Fruit fly (Drosophila melanogaster): ENCODE measurements around the gene Kap-alpha1.

Kap-alpha1 gene

DNA sequence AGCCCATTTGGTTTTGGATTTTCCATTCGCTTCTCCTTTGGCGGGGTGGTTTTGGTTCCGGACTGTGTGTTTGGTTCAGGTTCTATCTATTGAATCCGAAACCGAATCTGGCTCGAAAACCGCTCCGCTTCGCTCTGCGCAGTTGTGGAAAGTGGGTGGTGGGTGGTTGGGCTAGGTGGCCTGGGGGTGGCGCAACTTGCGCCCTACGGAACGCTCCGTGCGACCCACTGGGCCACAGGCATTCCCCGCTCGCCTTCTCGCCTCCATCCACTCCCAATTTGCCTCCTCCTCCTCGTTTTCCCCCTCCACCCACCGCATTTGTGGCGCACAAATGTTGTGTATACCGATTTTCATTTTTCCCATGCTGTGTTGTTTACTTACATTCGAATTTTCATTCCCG, 11.7 kb downstream of the Kap-alpha1 start:
- TF ChIP-seq CG17806 (tag; optimal IDR thresholded peaks at IDR 0.05) (no peak), CG32121 (GFP tag; IDR thresholded peaks at IDR 0.05) (no peak), CG10348 (GFP tag; IDR thresholded peaks at IDR 0.05) (no peak), Pif1A (GFP tag; optimal IDR thresholded peaks at IDR 0.05) (no peak), CG4496 (GFP tag; IDR thresholded peaks at IDR 0.05) (no peak), D1 (tag; optimal IDR thresholded peaks at IDR 0.05) (no peak), gl (tag; optimal IDR thresholded peaks at IDR 0.05) (no peak), Pif1B (GFP tag; optimal IDR thresholded peaks at IDR 0.05) (no peak), fd96Ca (GFP tag; IDR thresholded peaks at IDR 0.05) (no peak), Snoo (tag; optimal IDR thresholded peaks at IDR 0.05) (no peak), CG8159 (tag; optimal IDR thresholded peaks at IDR 0.05) (no peak), CG14655 (GFP tag; optimal IDR thresholded peaks at IDR 0.05) (no peak), CG9948 (tag; optimal IDR thresholded peaks at IDR 0.05) (no peak)

DNA sequence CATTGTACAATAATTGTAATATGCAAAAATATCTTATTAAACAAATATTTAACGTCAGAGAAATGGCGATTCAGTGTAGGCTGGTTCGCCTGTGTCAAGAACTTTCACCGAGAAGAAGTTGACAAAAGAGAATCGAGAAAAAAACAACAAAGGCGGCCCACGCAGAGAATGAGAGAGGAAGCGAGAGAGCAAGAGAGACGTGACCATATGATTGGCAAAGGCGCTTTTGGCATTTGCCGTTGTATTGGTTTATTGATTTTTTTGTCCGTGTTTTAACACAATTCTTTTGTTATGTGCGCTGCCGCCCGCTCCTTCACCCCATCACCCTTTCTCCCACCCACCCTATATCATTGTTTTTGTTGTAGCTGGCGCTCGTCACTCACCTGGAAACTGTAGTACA, 26.2 kb downstream of the Kap-alpha1 start:
- TF ChIP-seq CG9948 (tag; optimal IDR thresholded peaks at IDR 0.05) (peak; percentile 0), CG12605 (GFP tag; IDR thresholded peaks at IDR 0.05) (no peak), CG8301 (tag; optimal IDR thresholded peaks at IDR 0.05) (no peak), CG17806 (tag; optimal IDR thresholded peaks at IDR 0.05) (no peak), CG32121 (GFP tag; IDR thresholded peaks at IDR 0.05) (no peak), EcR (GFP tag; optimal IDR thresholded peaks at IDR 0.05) (peak; percentile 52), gl (tag; optimal IDR thresholded peaks at IDR 0.05) (peak; percentile 73), CG4496 (GFP tag; IDR thresholded peaks at IDR 0.05) (0 out of 3 replicates have a peak, but pooled peaks have one; percentile 34), CG8159 (tag; optimal IDR thresholded peaks at IDR 0.05) (no peak), CG15710 (tag; optimal IDR thresholded peaks at IDR 0.05) (peak; percentile 19)

DNA sequence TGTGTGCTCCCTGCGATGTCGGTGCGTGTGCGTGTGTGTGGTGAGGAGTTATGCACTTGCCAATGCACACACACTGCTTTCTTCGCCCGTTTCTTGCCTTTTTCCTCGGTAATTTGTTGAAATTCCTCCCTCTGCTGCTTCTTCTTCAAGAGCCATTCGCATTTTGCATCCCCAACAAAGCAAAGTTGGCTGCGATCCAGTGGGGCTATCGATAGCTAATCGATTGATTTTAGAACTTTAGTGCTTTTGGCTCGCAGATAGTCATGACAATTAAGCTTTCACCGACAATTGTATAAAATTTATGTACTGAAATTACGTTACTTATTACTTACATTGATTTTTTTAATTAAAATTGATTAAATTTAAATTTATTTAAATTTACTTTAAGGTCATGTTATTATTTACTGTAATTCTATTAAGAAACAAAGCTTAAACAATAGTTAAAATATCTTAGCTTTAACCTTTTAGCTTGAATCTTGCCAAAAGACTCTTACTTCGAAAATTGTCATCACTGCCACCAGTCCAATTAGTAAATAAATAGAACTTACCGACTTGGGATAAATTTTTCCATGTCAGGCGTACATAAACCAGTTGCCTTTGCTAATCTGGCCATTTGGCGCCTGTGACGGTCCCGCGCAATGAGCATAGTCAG, 27.2 kb downstream of the Kap-alpha1 start, which contains the start of the genes trc and CG32221:
TSS of gene trc (minus strand) at position 162 of the 652 bp plus-strand sequence.
TSS of gene CG32221 (plus strand) at position 528 of the 652 bp plus-strand sequence.
- TF ChIP-seq Snoo (tag; optimal IDR thresholded peaks at IDR 0.05) (peak; percentile 58), EcR (GFP tag; optimal IDR thresholded peaks at IDR 0.05) (no peak), CG4496 (GFP tag; IDR thresholded peaks at IDR 0.05) (0 out of 3 replicates have a peak, but pooled peaks have one; percentile 41)

DNA sequence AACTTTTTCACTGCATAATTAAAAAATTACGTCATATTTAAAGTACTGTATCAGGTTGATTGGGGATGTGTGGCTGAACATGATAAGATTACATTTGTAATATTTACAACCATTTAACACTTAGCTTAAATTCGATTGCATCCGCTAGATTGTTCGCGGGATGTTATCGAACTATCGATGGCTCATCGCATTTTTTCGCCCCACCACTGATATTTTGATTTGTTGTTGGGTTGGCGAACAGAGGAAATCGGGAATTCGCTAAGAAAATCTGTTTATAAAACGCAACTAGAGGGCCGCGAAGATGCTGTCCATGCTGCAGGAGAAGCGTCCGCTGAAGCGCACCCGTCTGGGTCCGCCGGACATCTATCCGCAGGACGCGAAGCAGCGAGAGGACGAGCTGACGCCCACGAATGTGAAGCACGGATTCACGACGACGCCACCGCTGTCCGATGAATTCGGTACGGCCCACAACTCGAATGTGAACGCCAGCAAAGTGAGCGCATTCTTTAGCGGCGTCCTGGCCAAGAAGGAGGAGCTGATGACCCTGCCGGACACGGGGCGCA, 29.4 kb downstream of the Kap-alpha1 start, which contains the start of gene kto:
TSS of gene kto (plus strand) at position 240 of the 563 bp plus-strand sequence.
- TF ChIP-seq CG34367 (tag; optimal IDR thresholded peaks at IDR 0.05) (no peak), CG9948 (tag; optimal IDR thresholded peaks at IDR 0.05) (no peak), EcR (GFP tag; optimal IDR thresholded peaks at IDR 0.05) (no peak)

DNA sequence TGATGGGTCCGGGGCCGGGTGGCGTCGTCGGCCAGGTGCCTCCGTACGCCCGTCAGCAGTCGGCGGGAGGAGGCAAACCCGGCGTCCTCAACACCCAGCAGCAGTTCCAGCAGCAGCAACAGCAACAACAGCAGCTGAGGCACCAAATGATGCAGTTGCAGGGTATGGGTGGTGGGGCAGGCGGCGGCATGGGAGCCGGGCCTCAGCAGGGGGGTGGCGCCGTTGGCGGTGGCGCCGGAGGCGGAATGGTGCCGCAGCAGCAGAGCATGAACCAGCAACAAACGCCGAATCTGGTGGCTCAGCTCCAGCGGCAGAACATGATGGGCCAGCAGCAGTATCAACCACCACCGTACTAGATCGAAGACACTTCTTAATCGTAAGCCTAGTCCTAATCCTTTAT, 37.5 kb downstream of the Kap-alpha1 start:
- no peak for TF ChIP-seq Ets98B (GFP tag; IDR thresholded peaks at IDR 0.05)
- TF ChIP-seq CG17806 (tag; optimal IDR thresholded peaks at IDR 0.05): no peak
- no peak for TF ChIP-seq D1 (tag; optimal IDR thresholded peaks at IDR 0.05)
- no peak for TF ChIP-seq Pif1B (GFP tag; optimal IDR thresholded peaks at IDR 0.05)
- no peak for TF ChIP-seq Pif1A (GFP tag; optimal IDR thresholded peaks at IDR 0.05)
- TF ChIP-seq CG32121 (GFP tag; IDR thresholded peaks at IDR 0.05): no peak
- no peak for TF ChIP-seq CG4496 (GFP tag; IDR thresholded peaks at IDR 0.05)

DNA sequence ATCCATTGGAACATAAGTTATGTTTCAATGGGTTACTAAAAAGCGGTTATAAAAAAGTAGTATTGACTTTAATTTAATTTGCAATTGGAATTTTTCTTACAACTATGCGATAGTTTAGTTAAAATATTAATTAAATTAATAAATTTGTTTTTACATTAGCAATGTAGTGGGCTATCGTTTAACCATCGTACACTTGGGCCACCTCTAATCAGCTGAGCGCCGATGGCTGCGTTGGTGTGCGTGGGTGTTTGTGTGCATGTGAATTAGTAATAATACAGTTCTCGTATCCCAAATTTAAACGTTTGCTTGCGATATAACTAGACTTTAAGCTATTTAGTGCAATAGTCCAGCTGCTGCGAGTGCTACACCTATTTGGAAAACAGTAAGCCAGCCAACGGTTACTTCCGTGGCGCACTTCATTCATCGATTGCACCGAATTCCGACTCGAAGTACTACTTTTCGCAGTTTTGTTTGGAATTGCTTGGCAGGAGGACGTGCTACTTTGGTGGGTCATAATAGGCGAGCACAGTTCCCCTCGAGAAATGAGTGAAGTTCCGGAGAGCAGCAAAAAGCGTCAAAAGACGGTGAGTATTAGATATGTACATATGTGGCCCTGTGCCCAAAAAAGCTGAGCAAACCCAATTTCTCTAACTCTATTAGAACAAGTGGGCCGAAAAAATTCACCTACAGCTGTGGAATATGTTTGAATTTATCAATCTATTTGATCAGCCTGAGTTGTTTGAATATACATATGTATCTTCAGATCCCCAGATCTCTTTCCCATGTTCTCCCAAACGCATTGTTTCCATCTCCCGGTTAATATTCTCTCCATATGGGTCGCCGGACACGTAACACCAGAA, 38.2 kb downstream of the Kap-alpha1 start, which contains the start of gene Papss:
TSS of gene Papss (plus strand) at position 247 of the 860 bp plus-strand sequence.
- TF ChIP-seq CG12605 (GFP tag; IDR thresholded peaks at IDR 0.05) (no peak), CG32121 (GFP tag; IDR thresholded peaks at IDR 0.05) (no peak), CG17806 (tag; optimal IDR thresholded peaks at IDR 0.05) (no peak), Snoo (tag; optimal IDR thresholded peaks at IDR 0.05) (no peak), CG4496 (GFP tag; IDR thresholded peaks at IDR 0.05) (peak; percentile 13; the same call in 1 of the 3 replicates), Ets98B (GFP tag; IDR thresholded peaks at IDR 0.05) (peak; percentile 36; the same call in 1 of the 2 replicates), CG14655 (GFP tag; optimal IDR thresholded peaks at IDR 0.05) (no peak), rn (GFP tag; IDR thresholded peaks at IDR 0.05) (no peak)

DNA sequence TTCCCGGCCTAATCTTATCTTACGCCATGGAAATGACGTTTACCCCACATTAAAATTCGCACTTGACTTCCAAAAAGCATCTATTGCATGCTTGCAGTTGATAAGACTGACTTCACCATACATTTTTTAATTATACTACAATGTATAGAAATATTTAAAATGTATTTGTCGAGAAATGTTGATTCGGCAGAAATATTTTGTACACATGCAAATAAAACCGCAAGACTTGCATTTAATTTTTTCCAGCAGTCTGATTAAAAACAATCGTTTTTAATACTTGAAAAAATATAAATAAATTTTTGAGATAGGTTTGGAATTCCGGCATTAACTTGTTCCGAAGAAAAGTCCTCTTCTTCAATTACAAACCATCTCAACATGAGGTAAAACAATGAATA, 38.9 kb downstream of the Kap-alpha1 start:
- TF ChIP-seq CG4496 (GFP tag; IDR thresholded peaks at IDR 0.05): no peak
- TF ChIP-seq CG9948 (tag; optimal IDR thresholded peaks at IDR 0.05): no peak
- no peak for TF ChIP-seq gl (tag; optimal IDR thresholded peaks at IDR 0.05)
- no peak for TF ChIP-seq CG13204 (GFP tag; optimal IDR thresholded peaks at IDR 0.05)
- no peak for TF ChIP-seq CG12605 (GFP tag; IDR thresholded peaks at IDR 0.05)
- TF ChIP-seq Pif1B (GFP tag; optimal IDR thresholded peaks at IDR 0.05): no peak
- no peak for TF ChIP-seq Ets98B (GFP tag; IDR thresholded peaks at IDR 0.05)
- no peak for TF ChIP-seq D1 (tag; optimal IDR thresholded peaks at IDR 0.05)
- TF ChIP-seq CG10348 (GFP tag; IDR thresholded peaks at IDR 0.05): no peak
- no peak for TF ChIP-seq CG8159 (tag; optimal IDR thresholded peaks at IDR 0.05)
- TF ChIP-seq CG32121 (GFP tag; IDR thresholded peaks at IDR 0.05): no peak
- no peak for TF ChIP-seq CG8301 (tag; optimal IDR thresholded peaks at IDR 0.05)
- TF ChIP-seq rn (GFP tag; IDR thresholded peaks at IDR 0.05): no peak
- no peak for TF ChIP-seq CG17806 (tag; optimal IDR thresholded peaks at IDR 0.05)
- no peak for TF ChIP-seq EcR (GFP tag; optimal IDR thresholded peaks at IDR 0.05)
- TF ChIP-seq Pif1A (GFP tag; optimal IDR thresholded peaks at IDR 0.05): no peak
